Fruit fly (Drosophila melanogaster) whole organism, pupa: ENCODE results near the gene CG5162.

Experiments used
- CG10348 ChIP-seq: fragments of 200-800 bp; sonication (Bioruptor generic); IDR thresholded peaks from 2 replicates; pipeline ENCODE4 v1.3.6; 2022; ENCODE audit warnings: missing biosample characterization, missing genetic modification characterization
- CG12605 ChIP-seq: fragments of 200-800 bp; sonication (Bioruptor generic); IDR thresholded peaks from 2 replicates; pipeline ENCODE4 v1.3.6; 2022; ENCODE audit warnings: missing biosample characterization, missing genetic modification characterization
- CG13204 ChIP-seq: fragments of 200-800 bp; sonication (Bioruptor generic); optimal IDR thresholded peaks from 2 replicates; lab custom pipeline; 2018; ENCODE audit warnings: missing biosample characterization, mild to moderate bottlenecking, missing genetic modification characterization, moderate library complexity
- CG14655 ChIP-seq: fragments of 200-800 bp; sonication (Bioruptor generic); optimal IDR thresholded peaks from 3 replicates; lab custom pipeline; 2017; ENCODE audit warnings: mild to moderate bottlenecking, missing biosample characterization, missing genetic modification reagents, missing genetic modification characterization
- CG15710 ChIP-seq: fragments of 200-800 bp; sonication (Bioruptor generic); optimal IDR thresholded peaks from 2 replicates; lab custom pipeline; 2018; ENCODE audit warnings: missing biosample characterization, mild to moderate bottlenecking, missing genetic modification characterization, moderate library complexity
- CG17806 ChIP-seq: fragments of 200-800 bp; sonication (Bioruptor generic); optimal IDR thresholded peaks from 2 replicates; lab custom pipeline; 2018; ENCODE audit warnings: missing biosample characterization, mild to moderate bottlenecking, missing genetic modification characterization, moderate library complexity
- CG32121 ChIP-seq: fragments of 200-800 bp; sonication (Bioruptor generic); IDR thresholded peaks from 2 replicates; pipeline ENCODE4 v1.3.6; 2022; ENCODE audit warnings: missing biosample characterization, missing genetic modification characterization
- CG34367 ChIP-seq: fragments of 200-800 bp; sonication (Bioruptor generic); optimal IDR thresholded peaks from 2 replicates; lab custom pipeline; 2018; ENCODE audit warnings: missing biosample characterization, mild to moderate bottlenecking, missing genetic modification characterization
- CG4496 ChIP-seq: fragments of 200-800 bp; sonication (Bioruptor generic); IDR thresholded peaks from 3 replicates; pipeline ENCODE4 v1.3.6; 2022; ENCODE audit warnings: missing biosample characterization, missing genetic modification characterization
- CG8159 ChIP-seq: fragments of 200-800 bp; sonication (Bioruptor generic); optimal IDR thresholded peaks from 3 replicates; lab custom pipeline; 2018; ENCODE audit warnings: missing biosample characterization, mild to moderate bottlenecking, missing genetic modification characterization, moderate library complexity
- CG8301 ChIP-seq: fragments of 200-800 bp; sonication (Bioruptor generic); optimal IDR thresholded peaks from 2 replicates; lab custom pipeline; 2018; ENCODE audit warnings: missing biosample characterization, mild to moderate bottlenecking, missing genetic modification characterization
- CG9948 ChIP-seq: fragments of 200-800 bp; sonication (Bioruptor generic); optimal IDR thresholded peaks from 2 replicates; lab custom pipeline; 2018; ENCODE audit warnings: missing biosample characterization, mild to moderate bottlenecking, missing genetic modification characterization, moderate library complexity
- D1 ChIP-seq: fragments of 200-800 bp; sonication (Bioruptor generic); optimal IDR thresholded peaks from 2 replicates; lab custom pipeline; 2018; ENCODE audit warnings: missing biosample characterization, mild to moderate bottlenecking, missing genetic modification characterization, moderate library complexity
- EcR ChIP-seq: fragments of 200-800 bp; sonication (Bioruptor generic); optimal IDR thresholded peaks from 3 replicates; lab custom pipeline; 2019; ENCODE audit warnings: missing biosample characterization, missing genetic modification characterization, mild to moderate bottlenecking, moderate library complexity, missing genetic modification reagents
- Ets98B ChIP-seq: fragments of 200-800 bp; sonication (Bioruptor generic); IDR thresholded peaks from 2 replicates; pipeline ENCODE4 v1.3.6; 2022; ENCODE audit warnings: missing biosample characterization, missing genetic modification characterization
- Pif1A ChIP-seq: fragments of 200-800 bp; sonication (Bioruptor generic); optimal IDR thresholded peaks from 3 replicates; lab custom pipeline; 2016; ENCODE audit warnings: missing biosample characterization, missing genetic modification characterization
- Pif1B ChIP-seq: fragments of 200-800 bp; sonication (Bioruptor generic); optimal IDR thresholded peaks from 3 replicates; lab custom pipeline; 2016; ENCODE audit warnings: missing biosample characterization, missing genetic modification characterization
- Snoo ChIP-seq: fragments of 200-800 bp; sonication (Bioruptor generic); optimal IDR thresholded peaks from 3 replicates; lab custom pipeline; 2017; ENCODE audit warnings: missing biosample characterization, mild to moderate bottlenecking, missing genetic modification characterization, inconsistent platforms
- fd96Ca ChIP-seq: fragments of 200-800 bp; sonication (Bioruptor generic); IDR thresholded peaks from 3 replicates; pipeline ENCODE4 v1.3.6; 2022; ENCODE audit warnings: missing biosample characterization, missing genetic modification characterization
- gl ChIP-seq: fragments of 200-800 bp; sonication (Bioruptor generic); optimal IDR thresholded peaks from 2 replicates; lab custom pipeline; 2018; ENCODE audit warnings: missing biosample characterization, mild to moderate bottlenecking, missing genetic modification characterization
- rn ChIP-seq: fragments of 200-800 bp; sonication (Bioruptor generic); IDR thresholded peaks from 2 replicates; pipeline ENCODE4 v1.3.6; 2022; ENCODE audit warnings: missing biosample characterization, missing genetic modification characterization

CG5162 gene

DNA sequence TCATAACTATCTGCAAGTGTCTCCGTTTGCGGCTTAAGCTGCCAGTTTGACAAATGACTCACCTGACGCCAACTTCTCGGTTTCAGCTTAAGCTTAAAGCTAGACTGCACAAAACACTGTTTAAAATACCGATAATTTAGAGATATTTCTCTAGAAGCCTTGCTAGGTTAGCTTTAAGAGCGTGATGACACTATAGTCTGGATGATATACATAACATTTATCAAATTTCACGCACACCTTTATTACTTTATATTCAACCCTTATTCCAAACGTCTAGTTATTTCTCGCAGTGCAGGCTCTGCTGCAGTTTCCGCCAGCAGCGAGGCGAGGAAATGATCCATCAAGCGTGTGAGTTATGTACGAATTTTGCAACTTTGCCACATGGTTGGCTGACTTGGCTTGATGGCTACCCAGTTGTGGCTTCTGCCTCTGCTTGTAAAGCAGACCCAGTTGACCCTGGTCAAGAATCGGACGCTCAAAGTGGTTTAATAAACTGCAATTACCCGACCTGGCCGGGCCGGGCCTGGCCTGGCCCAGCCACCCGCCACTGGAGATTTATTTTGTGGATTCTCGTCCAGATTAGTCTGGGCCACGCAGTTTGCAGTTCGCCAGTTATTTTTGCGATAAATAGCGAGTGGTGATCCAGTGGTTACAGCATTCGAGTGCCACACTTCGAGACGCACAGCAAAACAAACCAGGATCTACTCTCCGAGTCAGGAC is 3.3 kb downstream of the CG5162 start, which contains the start of gene CG12998:
CG12998 (plus strand) TSS at position 436 of the 720 bp plus-strand sequence.
- TF ChIP-seq fd96Ca (GFP tag; lab: Robert Waterston, UW), result peak; percentile 64; the same call in 2 of the 3 replicates
- no peak for TF ChIP-seq CG15710 (tag; lab: Kevin White, UChicago)
- TF ChIP-seq D1 (tag; lab: Kevin White, UChicago), result no peak
- TF ChIP-seq CG8301 (tag; lab: Kevin White, UChicago), result peak; percentile 27
- no peak for TF ChIP-seq CG13204 (GFP tag; lab: Kevin White, UChicago)
- TF ChIP-seq CG10348 (GFP tag; lab: Robert Waterston, UW), result no peak
- peak; percentile 33 for TF ChIP-seq CG14655 (GFP tag; lab: Kevin White, UChicago)
- TF ChIP-seq rn (GFP tag; lab: Robert Waterston, UW), result no peak
- no peak for TF ChIP-seq EcR (GFP tag; lab: Kevin White, UChicago)
- no peak for TF ChIP-seq Snoo (tag; lab: Kevin White, UChicago)
- TF ChIP-seq gl (tag; lab: Kevin White, UChicago), result no peak
- TF ChIP-seq Pif1B (GFP tag; lab: Kevin White, UChicago), result peak; percentile 28
- no peak for TF ChIP-seq CG34367 (tag; lab: Kevin White, UChicago)
- TF ChIP-seq CG12605, result 0 out of 2 replicates have a peak, but pooled peaks have one; percentile 11
- no peak for TF ChIP-seq CG32121 (GFP tag; lab: Robert Waterston, UW)
- peak; percentile 59 for TF ChIP-seq CG8159
- TF ChIP-seq Pif1A (GFP tag; lab: Kevin White, UChicago), result no peak
- TF ChIP-seq CG9948, result no peak
- peak; percentile 65; the same call in 2 of the 3 replicates for TF ChIP-seq CG4496 (GFP tag; lab: Robert Waterston, UW)
- TF ChIP-seq CG17806 (tag; lab: Kevin White, UChicago), result no peak
- peak; percentile 47 for TF ChIP-seq Ets98B

DNA sequence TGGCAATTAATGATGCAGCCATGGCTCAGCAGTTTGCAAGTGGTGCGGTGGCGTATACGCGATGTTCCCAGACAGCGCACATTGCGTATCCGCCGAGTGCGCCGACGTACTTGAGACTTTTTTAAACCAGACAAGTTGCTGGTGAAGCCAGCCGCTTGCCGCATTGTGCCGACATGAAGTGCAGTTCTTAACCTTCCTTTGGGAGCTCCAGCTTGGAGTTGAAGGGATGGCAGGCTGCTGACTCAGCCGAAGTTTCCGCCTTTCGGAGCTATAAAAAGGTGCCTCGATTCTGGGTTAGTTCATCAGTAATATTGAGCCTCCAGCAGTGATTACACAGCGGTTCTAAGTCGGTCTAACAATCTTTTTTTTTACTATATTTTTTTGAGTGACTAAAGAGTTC is 6.0 kb downstream of the CG5162 start, which contains the start of gene CG5172:
CG5172 (plus strand) TSS at position 301 of the 400 bp plus-strand sequence.
- no peak for TF ChIP-seq Ets98B
- no peak for TF ChIP-seq CG8159
- no peak for TF ChIP-seq rn (GFP tag; lab: Robert Waterston, UW)
- no peak for TF ChIP-seq gl (tag; lab: Kevin White, UChicago)
- no peak for TF ChIP-seq fd96Ca (GFP tag; lab: Robert Waterston, UW)
- no peak for TF ChIP-seq Snoo (tag; lab: Kevin White, UChicago)
- no peak for TF ChIP-seq CG15710 (tag; lab: Kevin White, UChicago)
- no peak for TF ChIP-seq CG13204 (GFP tag; lab: Kevin White, UChicago)
- no peak for TF ChIP-seq CG17806 (tag; lab: Kevin White, UChicago)
- no peak for TF ChIP-seq CG32121 (GFP tag; lab: Robert Waterston, UW)
- TF ChIP-seq CG8301 (tag; lab: Kevin White, UChicago), result no peak
- no peak for TF ChIP-seq CG14655 (GFP tag; lab: Kevin White, UChicago)
- TF ChIP-seq CG10348 (GFP tag; lab: Robert Waterston, UW), result no peak
- TF ChIP-seq D1 (tag; lab: Kevin White, UChicago), result no peak
- TF ChIP-seq CG9948, result no peak
- TF ChIP-seq CG12605, result no peak
- TF ChIP-seq Pif1A (GFP tag; lab: Kevin White, UChicago), result no peak
- no peak for TF ChIP-seq CG4496 (GFP tag; lab: Robert Waterston, UW)

DNA sequence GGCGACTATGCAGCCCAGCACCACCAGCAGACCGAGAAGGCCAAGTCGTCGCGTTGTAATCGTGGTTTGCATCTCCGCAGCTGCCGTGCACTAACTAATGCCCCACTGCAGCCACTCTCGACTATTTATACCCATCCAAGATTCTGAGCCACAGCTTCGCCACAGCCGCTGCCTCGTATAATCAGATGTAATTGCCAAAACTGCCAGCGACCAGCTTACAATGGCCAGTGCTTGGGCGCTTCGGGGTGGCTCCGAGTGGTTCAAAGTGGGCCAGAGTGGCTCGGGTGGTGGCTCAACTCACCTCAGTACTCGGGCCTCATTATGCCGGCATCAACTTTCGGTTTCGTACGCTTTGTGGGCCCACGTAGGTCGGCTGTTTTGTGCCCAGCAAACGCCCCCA is 8.6 kb downstream of the CG5162 start, which contains the start of gene CG34327:
CG34327 (minus strand) TSS at position 101 of the 400 bp plus-strand sequence.
- TF ChIP-seq CG13204 (GFP tag; lab: Kevin White, UChicago), result no peak

DNA sequence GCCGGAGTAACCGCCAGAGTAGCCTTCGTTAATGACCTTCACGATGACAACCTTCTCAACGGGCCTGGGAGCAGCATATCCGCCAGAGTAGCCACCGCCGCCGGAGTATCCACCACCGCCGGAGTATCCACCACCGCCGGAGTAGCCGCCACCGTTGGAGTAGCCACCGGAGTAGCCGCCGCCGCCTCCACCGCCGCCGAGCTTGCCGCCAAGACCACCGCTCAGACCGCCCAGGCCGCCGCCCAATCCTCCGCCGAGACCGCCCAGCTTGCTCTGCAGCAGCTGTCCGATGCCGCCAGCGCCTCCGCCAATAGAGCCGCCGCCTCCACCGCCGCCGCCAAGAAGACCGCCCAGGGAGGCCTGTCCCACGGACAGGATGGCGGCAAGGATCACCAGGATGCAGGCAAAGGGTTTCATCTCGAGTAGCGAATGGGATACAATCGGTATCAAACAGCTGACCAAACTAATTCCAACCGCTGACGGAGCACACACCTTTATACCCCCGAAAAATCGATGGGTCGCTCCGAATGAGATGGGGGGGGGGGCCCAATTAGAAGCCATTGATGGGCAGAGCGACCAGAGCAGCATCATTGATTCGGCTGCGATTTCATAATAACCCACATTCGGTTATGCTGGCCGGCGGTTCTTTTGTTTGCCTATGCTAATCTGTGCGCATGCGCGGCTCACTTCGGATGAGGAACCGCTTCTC is 11.0 kb downstream of the CG5162 start:
- TF ChIP-seq rn (GFP tag; lab: Robert Waterston, UW) (no peak), D1 (tag; lab: Kevin White, UChicago) (no peak), Snoo (tag; lab: Kevin White, UChicago) (no peak), Ets98B (no peak), gl (tag; lab: Kevin White, UChicago) (no peak), CG8301 (tag; lab: Kevin White, UChicago) (no peak), EcR (GFP tag; lab: Kevin White, UChicago) (no peak), CG9948 (no peak), fd96Ca (GFP tag; lab: Robert Waterston, UW) (no peak), CG14655 (GFP tag; lab: Kevin White, UChicago) (no peak), CG34367 (tag; lab: Kevin White, UChicago) (no peak), CG12605 (no peak), Pif1B (GFP tag; lab: Kevin White, UChicago) (no peak)

dm6 chrX:17226681-17227019 is 11.5 kb downstream of the CG5162 start, which contains the start of gene CG10598:
Gene CG10598 (minus strand): TSS chrX:17226867.
- TF ChIP-seq CG8159 (no peak), EcR (GFP tag; lab: Kevin White, UChicago) (no peak), CG34367 (tag; lab: Kevin White, UChicago) (no peak), CG14655 (GFP tag; lab: Kevin White, UChicago) (no peak), gl (tag; lab: Kevin White, UChicago) (no peak), CG10348 (GFP tag; lab: Robert Waterston, UW) (no peak), rn (GFP tag; lab: Robert Waterston, UW) (no peak), Snoo (tag; lab: Kevin White, UChicago) (no peak), Ets98B (no peak), CG13204 (GFP tag; lab: Kevin White, UChicago) (no peak), Pif1A (GFP tag; lab: Kevin White, UChicago) (no peak), Pif1B (GFP tag; lab: Kevin White, UChicago) (no peak), D1 (tag; lab: Kevin White, UChicago) (no peak), CG15710 (tag; lab: Kevin White, UChicago) (no peak), CG32121 (GFP tag; lab: Robert Waterston, UW) (no peak), CG4496 (GFP tag; lab: Robert Waterston, UW) (no peak), CG17806 (tag; lab: Kevin White, UChicago) (no peak), fd96Ca (GFP tag; lab: Robert Waterston, UW) (no peak), CG12605 (no peak)
